Worm (Caenorhabditis elegans): ENCODE measurements around the gene Y47D3A.14.

Y47D3A.14 gene

DNA sequence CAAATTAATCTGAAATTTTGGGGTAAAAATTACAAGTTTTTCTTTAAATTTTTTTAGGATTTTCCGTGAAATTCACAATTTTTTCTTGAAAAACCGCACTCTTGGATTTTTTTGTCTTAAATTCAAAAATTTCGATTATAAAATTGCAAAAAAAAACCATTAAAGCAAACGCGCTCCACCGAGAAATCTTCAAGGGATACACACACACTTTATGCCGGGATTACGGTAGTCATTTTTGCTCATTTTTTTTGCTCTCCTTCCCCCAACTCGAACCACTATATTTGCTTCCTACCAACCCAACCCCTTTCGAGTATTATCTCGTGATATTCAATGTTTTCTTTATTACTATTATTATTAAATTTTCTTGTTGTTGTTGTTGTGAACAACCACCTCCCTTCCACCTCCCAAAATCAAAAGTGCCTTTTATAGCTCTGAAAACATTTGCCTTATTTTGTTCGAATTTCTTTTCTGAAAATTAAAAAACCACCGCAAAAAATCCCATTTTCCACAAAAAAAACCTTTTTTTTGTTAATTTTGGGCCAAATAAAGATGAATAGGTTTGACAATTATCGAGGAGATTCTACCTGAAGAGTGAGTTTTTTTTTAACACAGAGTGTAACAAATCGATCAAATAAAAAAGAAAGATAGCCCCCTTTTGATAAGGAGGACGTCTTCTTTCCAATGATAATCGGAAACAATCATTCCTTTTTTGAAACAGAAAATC is 15.2 kb upstream of the Y47D3A.14 start, which contains the start of gene Y47D3A.32 (continued):
- TF ChIP-seq somi-1 (GFP tag; optimal IDR thresholded peaks at IDR 0.05) (no peak), D2030.7 (GFP tag; IDR thresholded peaks at IDR 0.05) (no peak), madf-3 (GFP tag; IDR thresholded peaks at IDR 0.05) (no peak), Y53F4B.3 (GFP tag; IDR thresholded peaks at IDR 0.05) (no peak), nfyb-1 (GFP tag; IDR thresholded peaks at IDR 0.05) (peak; percentile 78), attf-5 (GFP tag; optimal IDR thresholded peaks at IDR 0.05) (peak; percentile 36), Y56A3A.18 (GFP tag; IDR thresholded peaks at IDR 0.05) (peak; percentile 76), lin-40 (tag; optimal IDR thresholded peaks at IDR 0.05) (no peak), ceh-58 (GFP tag; IDR thresholded peaks at IDR 0.05) (no peak), F57A8.1 (GFP tag; optimal IDR thresholded peaks at IDR 0.05) (no peak), snpc-1.3 (tag; optimal IDR thresholded peaks at IDR 0.05; ENCODE audit: insufficient read depth) (no peak), snpc-1.1 (tag; optimal IDR thresholded peaks at IDR 0.05; ENCODE audit: insufficient read depth) (no peak), hmg-1.2 (GFP tag; IDR thresholded peaks at IDR 0.05) (no peak; the same call in 1 of the 2 replicates), ceh-91 (GFP tag; IDR thresholded peaks at IDR 0.05) (no peak)

DNA sequence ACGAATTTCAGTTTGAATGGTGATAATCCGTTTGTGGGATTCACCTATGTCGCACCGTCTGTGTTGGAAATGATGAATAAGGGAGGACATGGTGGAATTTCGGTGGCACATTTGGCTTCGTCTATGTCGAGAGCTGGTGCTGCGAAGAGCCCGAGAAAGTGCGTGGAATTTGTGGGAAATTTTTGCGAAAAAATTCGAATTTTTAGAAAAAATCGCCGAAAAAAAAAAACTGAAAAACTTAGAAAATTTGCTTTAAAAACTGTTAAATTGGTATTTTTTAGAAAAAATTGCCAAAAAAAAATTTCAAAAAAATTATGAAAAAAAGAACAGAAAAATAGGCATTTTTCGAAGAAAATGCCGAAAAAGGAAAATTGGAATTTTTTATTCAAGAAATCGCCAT is 12.2 kb upstream of the Y47D3A.14 start:
- TF ChIP-seq nhr-90 (tag; optimal IDR thresholded peaks at IDR 0.05) (no peak), ceh-40 (GFP tag; IDR thresholded peaks at IDR 0.05) (0 out of 2 replicates have a peak, but pooled peaks have one; percentile 28)

DNA sequence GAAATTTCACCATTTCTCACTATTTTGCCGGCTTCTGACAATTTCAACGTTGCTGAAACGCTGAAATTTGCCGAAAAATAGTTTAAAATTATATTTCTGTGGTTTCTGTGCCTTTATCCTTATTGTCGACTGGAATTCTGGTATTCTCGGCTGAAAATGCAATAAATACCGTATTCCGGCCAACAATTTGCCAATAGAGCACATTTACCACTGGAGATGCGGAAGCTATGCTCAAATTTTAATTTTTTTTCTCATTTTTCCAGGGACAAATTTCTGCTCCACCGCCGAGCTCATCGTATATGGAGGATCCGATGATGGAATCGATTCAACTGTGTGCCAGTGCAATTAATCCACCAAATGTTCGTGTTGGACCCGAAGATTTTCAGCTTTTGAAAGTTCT is 9.9 kb upstream of the Y47D3A.14 start:
- TF ChIP-seq cebp-1 (GFP tag; IDR thresholded peaks at IDR 0.05) (no peak), cebp-1 (tag; optimal IDR thresholded peaks at IDR 0.05) (peak; percentile 38), ama-1 (optimal IDR thresholded peaks at IDR 0.05) (no peak), ama-1 (GFP tag; optimal IDR thresholded peaks at IDR 0.05) (no peak), nfya-2 (GFP tag; IDR thresholded peaks at IDR 0.05) (no peak), Y95B8A.8 (GFP tag; IDR thresholded peaks at IDR 0.05) (no peak), ceh-91 (GFP tag; IDR thresholded peaks at IDR 0.05) (no peak), pha-4 (tag; optimal IDR thresholded peaks at IDR 0.05) (no peak), sea-2 (GFP tag; IDR thresholded peaks at IDR 0.05) (no peak), Y67H2A.10 (GFP tag; conservative IDR thresholded peaks at IDR 0.05) (no peak), T07F8.4 (tag; optimal IDR thresholded peaks at IDR 0.05) (no peak), let-526 (GFP tag; IDR thresholded peaks at IDR 0.05) (no peak), Y53G8AR.9 (GFP tag; conservative IDR thresholded peaks at IDR 0.05) (no peak), nhr-27 (tag; optimal IDR thresholded peaks at IDR 0.05) (no peak), lin-54 (GFP tag; optimal IDR thresholded peaks at IDR 0.05) (no peak), lsl-1 (GFP tag; optimal IDR thresholded peaks at IDR 0.05) (no peak), Y53F4B.3 (GFP tag; IDR thresholded peaks at IDR 0.05) (no peak), F23B12.7 (tag; optimal IDR thresholded peaks at IDR 0.05; ENCODE audit: insufficient read depth) (no peak), ceh-40 (GFP tag; IDR thresholded peaks at IDR 0.05) (no peak), rpc-1 (optimal IDR thresholded peaks at IDR 0.05) (no peak), rpc-1 (tag; optimal IDR thresholded peaks at IDR 0.05) (no peak), Y79H2A.3 (GFP tag; conservative IDR thresholded peaks at IDR 0.05) (no peak), ceh-79 (tag; optimal IDR thresholded peaks at IDR 0.05) (peak; percentile 26), hsf-1 (GFP tag; IDR thresholded peaks at IDR 0.05) (no peak), bed-2 (GFP tag; IDR thresholded peaks at IDR 0.05) (no peak), hrde-1 (tag; optimal IDR thresholded peaks at IDR 0.05; ENCODE audit: borderline replicate concordance) (no peak), pbrm-1 (GFP tag; IDR thresholded peaks at IDR 0.05) (no peak; the same call in 1 of the 2 replicates), atf-7 (tag; optimal IDR thresholded peaks at IDR 0.05) (no peak), T26A5.8 (tag; optimal IDR thresholded peaks at IDR 0.05) (no peak), aptf-3 (GFP tag; IDR thresholded peaks at IDR 0.05) (no peak), dox-1 (GFP tag; IDR thresholded peaks at IDR 0.05) (no peak; the same call in 1 of the 2 replicates), ekl-4 (GFP tag; IDR thresholded peaks at IDR 0.05) (0 out of 2 replicates have a peak, but pooled peaks have one; percentile 22), F57A8.1 (GFP tag; optimal IDR thresholded peaks at IDR 0.05) (no peak)

Measured in whole organism, young adult.